Worm (Caenorhabditis elegans) whole organism, late embryonic: ENCODE measurements around the gene xpb-1.

Experiments
- K02D7.2 ChIP-seq: sonication (generic microtip); optimal IDR thresholded peaks from 2 replicates; lab custom pipeline; 2017; ENCODE audit warnings: mild to moderate bottlenecking, missing genetic modification characterization, missing compliant biosample characterization
- ama-1 ChIP-seq: fragments of 150-350 bp; optimal IDR thresholded peaks from 2 replicates; lab custom pipeline; 2014
- ceh-31 ChIP-seq: sonication (generic microtip); optimal IDR thresholded peaks from 2 replicates; lab custom pipeline; 2016; ENCODE audit warnings: missing genetic modification characterization, missing compliant biosample characterization
- che-1 ChIP-seq: sonication (generic microtip); optimal IDR thresholded peaks from 2 replicates; lab custom pipeline; 2016; ENCODE audit warnings: mild to moderate bottlenecking, missing genetic modification characterization, missing compliant biosample characterization
- dmd-4 ChIP-seq: sonication (generic microtip); optimal IDR thresholded peaks from 2 replicates; lab custom pipeline; 2016; ENCODE audit warnings: borderline replicate concordance, missing genetic modification characterization, missing compliant biosample characterization
- dve-1 ChIP-seq: sonication (generic microtip); optimal IDR thresholded peaks from 2 replicates; lab custom pipeline; 2017; ENCODE audit warnings: antibody characterized with exemption, mild to moderate bottlenecking, missing genetic modification characterization, missing compliant biosample characterization
- lin-11 ChIP-seq: fragments of 200-800 bp; sonication (Bioruptor generic); optimal IDR thresholded peaks from 2 replicates; lab custom pipeline; 2018; ENCODE audit warnings: mild to moderate bottlenecking, missing genetic modification characterization, missing compliant biosample characterization
- madf-2 ChIP-seq: sonication (generic microtip); optimal IDR thresholded peaks from 2 replicates; lab custom pipeline; 2017; ENCODE audit warnings: missing genetic modification characterization, missing compliant biosample characterization
- pha-4 ChIP-seq: fragments of 150-350 bp; optimal IDR thresholded peaks from 2 replicates; lab custom pipeline; 2018; ENCODE audit warnings: missing biosample characterization, missing genetic modification reagents, missing genetic modification characterization
- pqm-1 ChIP-seq: sonication (generic microtip); optimal IDR thresholded peaks from 2 replicates; lab custom pipeline; 2016; ENCODE audit warnings: missing genetic modification characterization, missing compliant biosample characterization
- sox-2 ChIP-seq: fragments of 200-800 bp; sonication (Bioruptor generic); IDR thresholded peaks from 2 replicates; pipeline ENCODE4 v1.3.6; 2022; ENCODE audit warnings: missing genetic modification reagents, missing genetic modification characterization, missing compliant biosample characterization

- no peak for TF ChIP-seq K02D7.2 (tag; lab: Kevin White, UChicago)
- TF ChIP-seq ama-1, result no peak
- no peak for TF ChIP-seq dve-1 (tag; lab: Kevin White, UChicago)
- no peak for TF ChIP-seq che-1
- no peak for TF ChIP-seq sox-2
- TF ChIP-seq lin-11 (tag; lab: Kevin White, UChicago), result no peak
- TF ChIP-seq pha-4 (tag; lab: Kevin White, UChicago), result no peak
- TF ChIP-seq ceh-31, result no peak
- no peak for TF ChIP-seq dmd-4 (tag; lab: Kevin White, UChicago)
- no peak for TF ChIP-seq madf-2 (tag; lab: Kevin White, UChicago)
- TF ChIP-seq pqm-1 (tag; lab: Kevin White, UChicago), result no peak
These were observed 34.0 kb upstream of the xpb-1 start for ce11 chrIII:11492489-11492888.
